Worm (Caenorhabditis elegans) whole organism, dauer: Measurements from ENCODE around the gene C26B2.8.
"Not testable (repeated sequence)": the region's sequence is repeated elsewhere in the genome, so short reads cannot be mapped to it uniquely, and the experiment has no call there.

Source experiments
- unc-62 ChIP-seq: sonication (generic microtip); optimal IDR thresholded peaks from 2 replicates; lab custom pipeline; 2017; ENCODE audit warnings: missing biosample characterization, missing genetic modification reagents, missing genetic modification characterization

Gene C26B2.8

ce11 chrIV:8007549-8007948, 6.4 kb upstream of the C26B2.8 start:
- no peak for TF ChIP-seq unc-62 (GFP tag; lab: Kevin White, UChicago)

ce11 chrIV:8008137-8008536, 5.8 kb upstream of the C26B2.8 start:
- no peak for TF ChIP-seq unc-62 (GFP tag; lab: Kevin White, UChicago)

ce11 chrIV:8009374-8009773, 4.6 kb upstream of the C26B2.8 start:
- TF ChIP-seq unc-62 (GFP tag; lab: Kevin White, UChicago): no peak

- TF ChIP-seq unc-62 (GFP tag; lab: Kevin White, UChicago): no peak
Measured at ce11 chrIV:8010521-8010920, 3.4 kb upstream of the C26B2.8 start.

ce11 chrIV:8012330-8012729, 1.6 kb upstream of the C26B2.8 start, which contains the start of gene Y42H9B.3:
Y42H9B.3 (minus strand) TSS chrIV:8012430.
- no peak for TF ChIP-seq unc-62 (GFP tag; lab: Kevin White, UChicago)

ce11 chrIV:8015726-8016312, 1.9 kb downstream of the C26B2.8 start, which contains the start of gene C26B2.7:
C26B2.7 (plus strand) TSS chrIV:8016274.
- not testable (repeated sequence) for TF ChIP-seq unc-62 (GFP tag; lab: Kevin White, UChicago)

ce11 chrIV:8016694-8017093, 2.7 kb downstream of the C26B2.8 start, which contains the start of gene elpc-4:
elpc-4 (plus strand) TSS chrIV:8016994.
- TF ChIP-seq unc-62 (GFP tag; lab: Kevin White, UChicago): no peak

ce11 chrIV:8019772-8020496, 6.0 kb downstream of the C26B2.8 start, which contains the start of gene dnc-4:
dnc-4 (minus strand) TSS chrIV:8019808.
- TF ChIP-seq unc-62 (GFP tag; lab: Kevin White, UChicago): no peak

ce11 chrIV:8022035-8022673, 8.2 kb downstream of the C26B2.8 start, which contains the start of gene C26B2.2:
C26B2.2 (minus strand) TSS chrIV:8022122.
- TF ChIP-seq unc-62 (GFP tag; lab: Kevin White, UChicago): no peak

- no peak for TF ChIP-seq unc-62 (GFP tag; lab: Kevin White, UChicago)
Measured at ce11 chrIV:8023861-8024260, 9.9 kb downstream of the C26B2.8 start.

ce11 chrIV:8026361-8026760, 12.4 kb downstream of the C26B2.8 start:
- no peak for TF ChIP-seq unc-62 (GFP tag; lab: Kevin White, UChicago)

- no peak for TF ChIP-seq unc-62 (GFP tag; lab: Kevin White, UChicago)
Measured at ce11 chrIV:8027293-8027866, 13.4 kb downstream of the C26B2.8 start.

- no peak for TF ChIP-seq unc-62 (GFP tag; lab: Kevin White, UChicago)
Measured at ce11 chrIV:8028372-8028771, 14.4 kb downstream of the C26B2.8 start.

- no peak for TF ChIP-seq unc-62 (GFP tag; lab: Kevin White, UChicago)
Measured at ce11 chrIV:8029413-8029812, 15.5 kb downstream of the C26B2.8 start, which contains the start of gene nhr-31. nhr-31 (minus strand) TSS chrIV:8029513.

ce11 chrIV:8030099-8030498, 16.1 kb downstream of the C26B2.8 start:
- TF ChIP-seq unc-62 (GFP tag; lab: Kevin White, UChicago): no peak
